Worm (Caenorhabditis elegans) whole organism, midembryonic: Measurements from ENCODE around the gene T28A8.5.

ENCODE experiments used
- T22C8.4 ChIP-seq: fragments of 200-800 bp; sonication (Bioruptor generic); IDR thresholded peaks from 2 replicates; pipeline ENCODE4 v1.3.6; 2022; ENCODE audit warnings: missing genetic modification characterization, missing compliant biosample characterization
- cog-1 ChIP-seq: sonication (generic microtip); optimal IDR thresholded peaks from 2 replicates; lab custom pipeline; 2016; ENCODE audit warnings: missing genetic modification characterization, missing compliant biosample characterization
- flt-1 ChIP-seq: fragments of 200-800 bp; sonication (Bioruptor generic); IDR thresholded peaks from 2 replicates; pipeline ENCODE4 v1.3.6; 2022; ENCODE audit warnings: missing genetic modification characterization, missing compliant biosample characterization
- klf-2 ChIP-seq: fragments of 200-800 bp; sonication (Bioruptor generic); conservative IDR thresholded peaks from 2 replicates; pipeline ENCODE4 v1.3.6; 2022; ENCODE audit warnings: missing genetic modification reagents, missing genetic modification characterization, missing compliant biosample characterization
- med-1 ChIP-seq: sonication (generic microtip); optimal IDR thresholded peaks from 2 replicates; lab custom pipeline; 2017; ENCODE audit warnings: missing genetic modification characterization, mild to moderate bottlenecking, missing compliant biosample characterization, antibody characterized with exemption, missing genetic modification reagents; ENCODE audit not compliant: insufficient read depth
- ref-1 ChIP-seq: fragments of 200-800 bp; sonication (Bioruptor generic); conservative IDR thresholded peaks from 2 replicates; pipeline ENCODE4 v1.3.6; 2022; ENCODE audit warnings: missing genetic modification reagents, missing genetic modification characterization, missing compliant biosample characterization
- tab-1 ChIP-seq: fragments of 200-800 bp; sonication (Bioruptor generic); IDR thresholded peaks from 2 replicates; pipeline ENCODE4 v1.3.6; 2022; ENCODE audit warnings: missing genetic modification characterization, missing compliant biosample characterization
- ztf-23 ChIP-seq: fragments of 200-800 bp; sonication (Bioruptor generic); IDR thresholded peaks from 2 replicates; pipeline ENCODE4 v1.3.6; 2022; ENCODE audit warnings: missing genetic modification reagents, missing genetic modification characterization, missing compliant biosample characterization
- ztf-29 ChIP-seq: fragments of 200-800 bp; sonication (Bioruptor generic); IDR thresholded peaks from 2 replicates; pipeline ENCODE4 v1.3.6; 2022; ENCODE audit warnings: missing genetic modification reagents, missing genetic modification characterization, missing compliant biosample characterization

The T28A8.5 gene

DNA sequence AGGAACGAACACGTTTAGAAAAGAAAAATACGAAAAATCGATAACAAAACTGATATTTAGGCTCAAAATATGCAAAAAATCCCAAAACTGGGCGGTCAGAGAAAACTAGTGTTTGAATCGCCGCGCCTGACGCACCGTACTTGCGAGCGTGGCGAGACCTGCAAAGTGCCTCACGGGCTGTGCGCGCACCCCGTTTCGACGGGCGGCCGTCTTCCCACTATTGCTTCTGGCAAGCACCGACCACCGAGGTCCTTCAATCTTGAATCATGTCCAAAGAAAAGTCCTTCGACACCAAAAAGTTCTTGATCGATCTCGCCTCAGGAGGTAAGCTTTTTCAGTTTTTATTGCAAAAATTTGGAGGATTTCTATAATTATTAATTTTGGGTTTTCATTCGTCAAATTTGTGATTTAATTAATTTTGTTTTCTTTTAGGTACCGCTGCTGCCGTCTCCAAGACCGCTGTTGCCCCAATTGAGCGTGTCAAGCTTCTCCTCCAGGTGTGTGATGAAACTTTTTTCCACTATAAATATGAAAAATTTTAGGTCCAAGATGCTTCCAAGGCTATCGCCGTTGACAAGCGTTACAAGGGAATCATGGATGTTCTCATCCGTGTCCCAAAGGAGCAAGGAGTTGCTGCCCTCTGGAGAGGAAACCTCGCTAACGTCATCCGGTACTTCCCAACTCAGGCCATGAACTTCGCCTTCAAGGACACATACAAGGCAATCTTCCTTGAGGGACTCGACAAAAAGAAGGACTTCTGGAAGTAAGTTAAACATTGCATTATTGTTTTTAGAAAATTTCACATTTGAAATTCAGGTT is 38.3 kb upstream of the T28A8.5 start, which contains the start of gene ant-1.1:
ant-1.1 (plus strand) TSS at position 199 of the 819 bp plus-strand sequence.
- TF ChIP-seq med-1 (no peak), T22C8.4 (GFP tag; lab: Robert Waterston, UW) (peak; percentile 39), ztf-29 (GFP tag; lab: Robert Waterston, UW) (0 out of 2 replicates have a peak, but pooled peaks have one; percentile 28), tab-1 (GFP tag; lab: Robert Waterston, UW) (no peak), ref-1 (GFP tag; lab: Robert Waterston, UW) (no peak), klf-2 (GFP tag; lab: Robert Waterston, UW) (peak; percentile 58; the same call in 1 of the 2 replicates), flt-1 (GFP tag; lab: Robert Waterston, UW) (peak; percentile 85), ztf-23 (GFP tag; lab: Robert Waterston, UW) (peak; percentile 85), cog-1 (tag; lab: Kevin White, UChicago) (no peak)

DNA sequence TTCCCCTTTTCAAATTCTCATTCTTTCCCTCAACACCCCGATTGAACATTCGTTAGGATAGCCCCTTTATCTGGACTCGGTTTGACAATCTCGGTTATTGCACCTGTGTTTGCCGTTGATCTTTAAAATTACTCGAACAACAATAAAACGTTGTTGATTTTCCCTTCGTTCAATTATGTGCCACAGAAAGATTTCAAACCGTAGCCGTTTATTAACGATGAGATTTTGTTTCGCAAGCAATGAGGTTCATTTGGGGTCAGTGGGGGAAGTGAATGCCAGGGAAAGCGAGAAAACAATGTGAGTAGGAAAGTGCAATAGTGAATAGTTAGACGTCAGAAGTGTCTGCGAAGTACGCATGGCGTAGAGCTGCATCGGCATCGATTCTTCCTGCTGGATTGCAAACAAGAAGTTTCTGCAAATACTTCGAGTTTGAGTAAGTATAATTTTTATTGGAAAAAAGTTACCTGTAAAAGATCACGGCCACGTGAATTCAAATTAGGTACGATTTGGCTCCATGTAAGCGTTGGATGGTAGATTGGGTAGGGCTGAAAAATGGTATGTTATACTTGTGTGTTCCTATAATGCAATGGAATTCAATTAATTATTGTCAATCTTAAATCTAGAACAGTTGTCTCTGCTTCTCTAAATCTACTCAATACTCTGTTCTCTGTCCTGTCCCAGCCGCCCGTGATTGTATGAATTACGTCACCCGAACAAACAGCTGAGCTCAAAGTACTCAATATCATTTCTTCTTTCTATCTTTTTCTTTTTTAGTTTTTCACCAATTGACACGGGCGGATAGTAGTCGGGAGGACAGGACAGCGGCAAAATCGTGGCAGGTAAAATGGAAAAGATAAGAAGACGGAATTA is 36.7 kb upstream of the T28A8.5 start, which contains the start of gene kel-3:
kel-3 (plus strand) TSS at position 328 of the 870 bp plus-strand sequence.
- no peak for TF ChIP-seq flt-1 (GFP tag; lab: Robert Waterston, UW)
- no peak for TF ChIP-seq klf-2 (GFP tag; lab: Robert Waterston, UW)
- no peak for TF ChIP-seq med-1

DNA sequence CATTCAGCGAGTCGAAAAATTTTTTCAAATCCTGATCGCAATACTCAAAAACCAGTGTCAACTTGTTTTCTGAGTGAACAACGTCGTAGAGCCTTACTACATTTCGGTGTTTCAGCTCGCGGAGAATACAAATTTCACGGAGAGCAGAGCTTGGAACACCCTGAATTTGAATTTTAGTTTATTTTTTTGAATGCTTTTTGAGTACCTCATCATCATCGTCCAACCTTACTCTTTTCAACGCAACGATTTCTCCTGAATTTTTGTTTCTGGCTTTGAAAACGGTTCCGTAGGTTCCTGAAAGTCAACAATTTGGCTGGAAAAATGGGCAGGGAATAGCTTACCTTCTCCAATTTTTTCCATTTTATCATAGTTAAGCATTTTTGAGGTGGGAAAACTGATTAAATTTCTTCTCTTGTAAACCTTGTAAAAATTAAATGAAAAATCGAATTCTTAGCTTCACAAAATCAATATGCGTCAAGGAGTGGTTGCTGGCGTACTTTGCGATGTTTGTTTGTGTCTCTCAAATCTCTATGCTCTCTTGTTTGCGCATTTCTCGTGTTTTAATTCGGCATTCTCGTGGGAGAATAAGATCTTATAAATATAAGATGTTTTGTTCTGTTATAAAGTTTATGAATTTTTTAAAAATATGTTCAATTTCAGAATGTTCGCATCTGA is 35.4 kb upstream of the T28A8.5 start, which contains the start of gene cdk-5:
cdk-5 (minus strand) TSS at position 425 of the 675 bp plus-strand sequence.
- 0 out of 2 replicates have a peak, but pooled peaks have one; percentile 6 for TF ChIP-seq ztf-23 (GFP tag; lab: Robert Waterston, UW)
- TF ChIP-seq T22C8.4 (GFP tag; lab: Robert Waterston, UW) = no peak

- TF ChIP-seq T22C8.4 (GFP tag; lab: Robert Waterston, UW) (no peak), med-1 (no peak), ztf-23 (GFP tag; lab: Robert Waterston, UW) (no peak), ref-1 (GFP tag; lab: Robert Waterston, UW) (no peak), klf-2 (GFP tag; lab: Robert Waterston, UW) (no peak), ztf-29 (GFP tag; lab: Robert Waterston, UW) (no peak), tab-1 (GFP tag; lab: Robert Waterston, UW) (no peak), cog-1 (tag; lab: Kevin White, UChicago) (no peak), flt-1 (GFP tag; lab: Robert Waterston, UW) (no peak)
Observed at ce11 chrIII:13471504-13471903, 29.9 kb upstream of the T28A8.5 start, which contains the start of gene pssy-2. Gene pssy-2, plus strand, starts transcription at chrIII:13471804.

DNA sequence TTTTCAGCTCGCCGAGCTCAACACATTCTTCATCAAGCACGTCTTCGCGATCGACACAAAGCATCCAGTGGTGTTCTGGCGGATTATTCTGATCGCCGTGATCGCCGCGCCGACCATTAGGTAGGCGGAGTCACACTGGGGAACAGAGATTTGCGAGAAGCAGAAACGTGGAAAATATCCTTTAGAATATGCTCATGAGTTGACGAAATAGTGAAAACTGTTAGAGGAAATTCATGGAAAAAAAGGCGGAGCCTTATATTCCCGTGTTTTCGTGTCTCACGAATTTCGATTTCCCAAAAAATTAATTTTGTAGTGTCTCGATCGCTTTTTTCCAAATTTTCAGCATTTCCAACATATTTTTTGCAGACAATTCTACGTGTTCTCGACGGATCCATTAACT is 26.9 kb upstream of the T28A8.5 start:
- TF ChIP-seq flt-1 (GFP tag; lab: Robert Waterston, UW) (no peak; the same call in 1 of the 2 replicates), klf-2 (GFP tag; lab: Robert Waterston, UW) (no peak), ref-1 (GFP tag; lab: Robert Waterston, UW) (no peak), cog-1 (tag; lab: Kevin White, UChicago) (no peak), tab-1 (GFP tag; lab: Robert Waterston, UW) (no peak), med-1 (no peak)

ce11 chrIII:13476682-13477081 is 24.7 kb upstream of the T28A8.5 start, which contains the start of gene T27E9.6:
Gene T27E9.6, minus strand, starts transcription at chrIII:13476782.
- TF ChIP-seq T22C8.4 (GFP tag; lab: Robert Waterston, UW) (no peak), med-1 (no peak), ztf-29 (GFP tag; lab: Robert Waterston, UW) (no peak), flt-1 (GFP tag; lab: Robert Waterston, UW) (no peak), ztf-23 (GFP tag; lab: Robert Waterston, UW) (no peak), cog-1 (tag; lab: Kevin White, UChicago) (no peak), ref-1 (GFP tag; lab: Robert Waterston, UW) (no peak), tab-1 (GFP tag; lab: Robert Waterston, UW) (no peak), klf-2 (GFP tag; lab: Robert Waterston, UW) (no peak)

ce11 chrIII:13484024-13484423 is 17.4 kb upstream of the T28A8.5 start, which contains the start of gene acc-4:
Gene acc-4, minus strand, starts transcription at chrIII:13484124.
- TF ChIP-seq med-1 = no peak
- no peak for TF ChIP-seq ref-1 (GFP tag; lab: Robert Waterston, UW)
- TF ChIP-seq ztf-23 (GFP tag; lab: Robert Waterston, UW) = no peak
- TF ChIP-seq klf-2 (GFP tag; lab: Robert Waterston, UW) = no peak
- TF ChIP-seq ztf-29 (GFP tag; lab: Robert Waterston, UW) = no peak
- TF ChIP-seq flt-1 (GFP tag; lab: Robert Waterston, UW) = no peak
- no peak for TF ChIP-seq T22C8.4 (GFP tag; lab: Robert Waterston, UW)
- TF ChIP-seq tab-1 (GFP tag; lab: Robert Waterston, UW) = no peak
- TF ChIP-seq cog-1 (tag; lab: Kevin White, UChicago) = no peak

DNA sequence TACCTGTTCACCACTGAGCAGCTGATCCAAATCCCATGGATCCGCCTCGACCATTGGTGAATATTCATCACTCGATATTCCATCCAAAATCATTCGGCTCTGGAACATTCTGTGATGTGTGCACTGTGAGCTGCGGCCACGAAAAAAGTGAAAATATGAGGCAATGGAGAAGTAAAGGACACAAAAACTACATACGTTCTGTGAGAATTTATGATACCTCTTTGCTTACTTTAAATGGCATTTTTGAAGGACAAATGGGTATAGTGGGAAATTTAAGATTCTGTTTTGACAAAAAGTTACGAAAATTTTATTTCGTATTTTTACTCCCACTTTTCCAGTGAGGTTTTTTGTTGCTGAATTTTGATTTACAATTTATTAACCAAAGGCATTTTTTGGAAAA is 9.1 kb upstream of the T28A8.5 start, which contains the start of gene twk-40:
twk-40 (minus strand) TSS at position 101 of the 400 bp plus-strand sequence.
- TF ChIP-seq T22C8.4 (GFP tag; lab: Robert Waterston, UW) (no peak), med-1 (no peak), cog-1 (tag; lab: Kevin White, UChicago) (no peak), ztf-29 (GFP tag; lab: Robert Waterston, UW) (no peak), tab-1 (GFP tag; lab: Robert Waterston, UW) (no peak), flt-1 (GFP tag; lab: Robert Waterston, UW) (no peak), ztf-23 (GFP tag; lab: Robert Waterston, UW) (no peak), ref-1 (GFP tag; lab: Robert Waterston, UW) (no peak), klf-2 (GFP tag; lab: Robert Waterston, UW) (no peak)
